Worm (Caenorhabditis elegans): ENCODE results near the gene Y39A3B.1.
A peak's percentile ranks its signal among the peaks of the same experiment; 100 is the strongest.

Y39A3B.1 gene

DNA sequence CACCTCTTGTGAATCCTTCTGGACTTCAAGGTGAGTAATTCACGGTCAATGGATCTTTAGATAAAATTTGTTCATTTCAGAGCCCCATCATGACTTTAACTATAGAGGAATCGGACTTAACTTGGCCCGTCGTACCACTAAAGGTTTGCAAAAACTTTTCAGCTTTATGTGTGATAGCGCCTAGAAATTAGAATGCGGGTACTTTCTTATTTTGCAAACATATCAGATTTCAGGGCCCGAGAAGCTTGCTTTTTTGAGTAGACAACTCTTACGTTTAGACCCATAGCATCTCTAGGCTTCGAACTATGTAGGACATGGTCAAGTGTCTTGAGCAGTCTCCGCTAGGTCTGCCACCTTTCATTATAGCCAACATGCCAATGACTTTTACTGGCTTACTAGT lies 28.4 kb upstream of the Y39A3B.1 start:
- TF ChIP-seq blmp-1 (tag; optimal IDR thresholded peaks at IDR 0.05): no peak
- no peak for TF ChIP-seq lin-15B (tag; optimal IDR thresholded peaks at IDR 0.05)
- TF ChIP-seq efl-1 (optimal IDR thresholded peaks at IDR 0.05): no peak
- no peak for TF ChIP-seq efl-1 (GFP tag; optimal IDR thresholded peaks at IDR 0.05 in 1 of 2)
- TF ChIP-seq nhr-237 (tag; optimal IDR thresholded peaks at IDR 0.05): no peak

DNA sequence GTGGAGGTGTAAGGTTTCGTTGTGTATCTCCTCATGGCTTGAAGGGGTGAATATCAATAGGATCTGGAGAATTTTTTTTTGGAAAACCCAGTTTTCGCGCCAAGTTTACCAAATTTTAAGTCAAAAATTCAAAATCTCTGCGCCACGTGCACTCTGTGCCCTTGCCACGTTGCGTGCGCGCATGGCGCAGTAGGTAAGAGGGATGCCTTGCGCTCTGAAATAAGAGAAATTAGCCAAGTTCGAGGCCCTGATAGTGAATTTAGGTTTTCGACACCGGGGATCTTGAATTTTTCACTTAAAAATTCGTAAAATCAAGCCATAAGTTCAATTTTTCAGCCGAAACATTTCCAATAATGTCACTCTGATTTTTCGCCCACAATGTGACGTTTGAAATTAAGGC lies 24.4 kb upstream of the Y39A3B.1 start:
- TF ChIP-seq efl-1 (optimal IDR thresholded peaks at IDR 0.05) (no peak), efl-1 (GFP tag; optimal IDR thresholded peaks at IDR 0.05 in 1 of 2) (no peak), unc-130 (tag; optimal IDR thresholded peaks at IDR 0.05) (no peak), ets-5 (GFP tag; IDR thresholded peaks at IDR 0.05) (no peak), skn-1 (tag; optimal IDR thresholded peaks at IDR 0.05) (no peak), lsy-2 (tag; optimal IDR thresholded peaks at IDR 0.05) (no peak), isw-1 (GFP tag; IDR thresholded peaks at IDR 0.05) (no peak), sup-37 (GFP tag; optimal IDR thresholded peaks at IDR 0.05) (no peak), ces-1 (GFP tag; optimal IDR thresholded peaks at IDR 0.05) (no peak), elt-3 (tag; optimal IDR thresholded peaks at IDR 0.05) (no peak), ceh-8 (GFP tag; optimal IDR thresholded peaks at IDR 0.05) (no peak), pqm-1 (tag; optimal IDR thresholded peaks at IDR 0.05) (no peak), irx-1 (tag; optimal IDR thresholded peaks at IDR 0.05) (no peak)

DNA sequence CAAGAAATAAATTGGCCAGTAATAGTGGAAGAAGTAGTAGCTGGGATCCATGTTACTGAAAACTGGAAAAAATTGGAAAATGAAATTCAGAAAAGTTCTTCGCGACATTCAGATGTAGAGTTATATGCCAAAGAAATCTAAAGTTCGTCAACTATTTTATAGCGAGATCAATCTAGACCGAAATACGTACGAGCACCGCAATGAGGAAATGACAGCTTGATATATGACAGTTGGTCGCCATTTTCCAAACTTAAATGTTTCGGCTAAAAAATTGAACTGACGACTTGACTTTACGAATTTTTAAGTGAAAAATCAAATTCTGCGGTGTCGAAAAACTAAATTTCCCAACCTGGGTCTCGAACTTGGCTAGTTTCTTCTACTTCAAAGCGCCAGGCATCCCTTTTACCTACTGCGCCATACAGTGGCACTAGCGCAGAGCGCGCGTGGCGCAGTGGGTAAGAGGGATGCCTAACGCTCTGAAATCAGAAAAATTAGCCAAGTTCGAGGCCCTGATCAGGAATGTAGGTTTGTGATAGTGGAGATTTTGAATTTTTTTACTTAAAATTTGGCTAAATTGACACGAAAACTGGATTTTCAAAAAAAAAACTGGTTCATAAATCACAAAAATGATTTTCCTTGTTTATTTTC lies 23.1 kb upstream of the Y39A3B.1 start, which contains the start of gene srd-66:
TSS of gene srd-66 (minus strand) at position 51 of the 648 bp plus-strand sequence.
- no peak for TF ChIP-seq snpc-4 (tag; optimal IDR thresholded peaks at IDR 0.05)

- no peak for TF ChIP-seq pax-3 (tag; optimal IDR thresholded peaks at IDR 0.05)
- no peak for TF ChIP-seq pqm-1 (tag; optimal IDR thresholded peaks at IDR 0.05)
- no peak for TF ChIP-seq unc-62 (GFP tag; optimal IDR thresholded peaks at IDR 0.05)
- TF ChIP-seq efl-1 (optimal IDR thresholded peaks at IDR 0.05): no peak
- peak in 1 of 2 experiments; percentile 9 for TF ChIP-seq efl-1 (GFP tag; optimal IDR thresholded peaks at IDR 0.05 in 1 of 2)
- no peak for TF ChIP-seq nhr-19 (GFP tag; conservative IDR thresholded peaks at IDR 0.05)
These were observed 21.0 kb upstream of the Y39A3B.1 start, which contains the start of gene Y39A3B.7 for ce11 chrIII:1984860-1985259. TSS of gene Y39A3B.7 (minus strand) at chrIII:1984960.

ce11 chrIII:1987693-1988092 lies 18.1 kb upstream of the Y39A3B.1 start, which contains the start of gene Y39A3B.8:
TSS of gene Y39A3B.8 (plus strand) at chrIII:1987993.
- TF ChIP-seq efl-1 (optimal IDR thresholded peaks at IDR 0.05): no peak
- TF ChIP-seq efl-1 (GFP tag; optimal IDR thresholded peaks at IDR 0.05 in 1 of 2): peak in 1 of 2 experiments; percentile 29
- no peak for TF ChIP-seq unc-30 (tag; optimal IDR thresholded peaks at IDR 0.05)

- TF ChIP-seq sptf-1 (tag; optimal IDR thresholded peaks at IDR 0.05) (no peak), mdl-1 (tag; optimal IDR thresholded peaks at IDR 0.05) (no peak), ceh-82 (tag; optimal IDR thresholded peaks at IDR 0.05) (no peak), snu-23 (GFP tag; optimal IDR thresholded peaks at IDR 0.05) (no peak), egl-13 (tag; optimal IDR thresholded peaks at IDR 0.05) (no peak)
These were observed 15.9 kb upstream of the Y39A3B.1 start for ce11 chrIII:1989940-1990339.

ce11 chrIII:1997569-1997968 lies 8.3 kb upstream of the Y39A3B.1 start, which contains the start of gene lgc-42:
TSS of gene lgc-42 (plus strand) at chrIII:1997869.
- TF ChIP-seq aha-1 (tag; optimal IDR thresholded peaks at IDR 0.05) (no peak), nhr-85 (tag) (peak; percentile 1)

DNA sequence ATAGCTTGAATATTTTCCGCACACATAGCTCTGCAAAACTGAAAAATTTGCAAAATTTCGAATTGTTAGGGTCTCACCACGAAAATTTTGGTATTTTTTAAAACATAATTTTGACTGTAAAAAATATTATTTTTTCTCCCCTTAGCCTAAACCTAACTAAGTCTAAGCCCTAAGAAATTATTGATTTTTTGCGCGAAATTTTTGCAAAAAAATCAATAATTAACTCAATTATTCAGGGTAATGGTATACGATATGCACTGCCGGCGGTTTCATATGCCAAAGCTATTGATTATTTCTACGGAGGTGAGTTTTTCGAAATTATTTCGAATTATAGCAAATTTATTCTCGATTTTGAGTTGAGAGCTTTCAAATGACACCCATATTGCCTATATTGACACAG lies 4.6 kb upstream of the Y39A3B.1 start:
- TF ChIP-seq mep-1 (tag; optimal IDR thresholded peaks at IDR 0.05) (no peak), ceh-88 (GFP tag; IDR thresholded peaks at IDR 0.05) (no peak), blmp-1 (tag; optimal IDR thresholded peaks at IDR 0.05) (no peak), swsn-7 (tag; optimal IDR thresholded peaks at IDR 0.05) (no peak), nhr-19 (GFP tag; conservative IDR thresholded peaks at IDR 0.05) (no peak), lin-35 (GFP tag; optimal IDR thresholded peaks at IDR 0.05) (no peak), lin-13 (GFP tag; optimal IDR thresholded peaks at IDR 0.05) (no peak), mef-2 (tag; optimal IDR thresholded peaks at IDR 0.05) (no peak)
